Fruit fly (Drosophila melanogaster): ENCODE data around the gene Cpr64Aa.

DNA sequence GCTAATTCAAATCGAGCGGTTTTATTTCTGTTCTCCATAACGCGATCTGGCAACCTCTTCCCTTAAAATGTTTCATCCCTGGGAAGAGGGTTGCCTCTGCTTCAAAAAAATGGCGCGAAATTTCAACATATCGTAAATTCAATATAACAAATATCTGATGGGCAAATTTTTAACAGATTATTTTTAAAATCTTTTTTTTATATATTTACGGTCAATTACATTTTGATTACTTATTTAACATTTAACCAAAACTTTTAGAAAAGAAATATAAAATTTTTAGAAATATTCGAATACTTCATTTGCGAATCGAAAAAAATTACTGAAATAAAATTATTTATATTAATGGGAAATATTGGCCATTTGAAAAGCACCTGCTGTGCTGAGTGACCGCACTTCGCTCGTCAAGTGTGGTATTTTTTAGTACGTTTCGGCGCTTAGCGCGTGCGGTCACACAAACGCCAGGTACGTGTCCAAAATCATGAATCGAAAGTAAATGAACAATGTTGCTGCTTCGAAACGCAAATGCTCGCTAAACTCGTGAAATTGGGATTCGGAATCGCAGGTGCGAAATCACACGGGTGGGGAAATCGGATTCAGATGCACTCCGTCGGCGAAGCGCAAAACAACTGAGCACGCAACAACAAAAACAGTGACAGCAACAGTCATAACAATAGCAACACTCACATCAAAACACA, 38.9 kb downstream of the Cpr64Aa start, which contains the start of gene Ero1L:
- TF ChIP-seq CG1603 (tag; optimal IDR thresholded peaks at IDR 0.05) (peak; percentile 33), CG13624 (GFP tag; optimal IDR thresholded peaks at IDR 0.05) (no peak), CG2120 (GFP tag; optimal IDR thresholded peaks at IDR 0.05) (peak; percentile 16), lola (GFP tag; optimal IDR thresholded peaks at IDR 0.05) (no peak), pan (optimal IDR thresholded peaks at IDR 0.05) (no peak), pan (GFP tag; optimal IDR thresholded peaks at IDR 0.05 in 1 of 2, IDR thresholded peaks at IDR 0.05 in 1 of 2) (no peak), CG9215 (GFP tag; IDR thresholded peaks at IDR 0.05) (no peak; the same call in 1 of the 2 replicates), CG6791 (GFP tag; IDR thresholded peaks at IDR 0.05; ENCODE audit: partially characterized antibody) (no peak), CG14710 (tag; optimal IDR thresholded peaks at IDR 0.05) (peak; percentile 73)

Data from whole organism, embryonic.